Fruit fly (Drosophila melanogaster): ENCODE measurements around the gene squ.

squ gene

DNA sequence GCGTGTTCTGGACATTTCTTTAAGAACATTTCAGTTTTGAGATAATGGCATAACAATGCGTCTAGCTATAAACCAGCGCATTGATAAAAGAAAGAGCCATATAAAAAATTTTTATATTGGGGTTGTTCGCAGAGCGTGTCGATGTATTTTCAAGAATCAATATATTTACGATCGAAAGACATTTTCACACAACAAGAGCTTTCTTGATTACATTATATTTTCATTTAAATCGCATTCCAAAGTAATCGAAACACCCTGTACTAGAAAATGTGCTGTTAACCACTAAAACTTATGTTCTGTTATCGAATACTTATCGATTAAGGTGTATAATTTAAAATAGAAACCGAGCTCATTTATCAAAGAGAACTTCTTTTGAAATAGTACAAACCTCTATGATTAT, 23.9 kb downstream of the squ start (continued):
- TF ChIP-seq kay (GFP tag; optimal IDR thresholded peaks at IDR 0.05) (peak; percentile 7), pho (GFP tag; optimal IDR thresholded peaks at IDR 0.05) (peak; percentile 8), Drgx (GFP tag; IDR thresholded peaks at IDR 0.05) (no peak), CG15073 (GFP tag; optimal IDR thresholded peaks at IDR 0.05) (no peak), Lim3 (GFP tag; IDR thresholded peaks at IDR 0.05) (no peak), Stat92E (GFP tag; optimal IDR thresholded peaks at IDR 0.05) (no peak), CG4617 (GFP tag; optimal IDR thresholded peaks at IDR 0.05; ENCODE audit: borderline replicate concordance) (no peak), Side (GFP tag; optimal IDR thresholded peaks at IDR 0.05) (no peak), CG32767 (GFP tag; IDR thresholded peaks at IDR 0.05) (no peak), Rx (GFP tag; IDR thresholded peaks at IDR 0.05) (no peak), Neu2 (GFP tag; optimal IDR thresholded peaks at IDR 0.05; ENCODE audit: borderline replicate concordance) (peak; percentile 74), HLH3B (GFP tag; IDR thresholded peaks at IDR 0.05) (peak; percentile 25; the same call in 1 of the 2 replicates), CoRest (tag; optimal IDR thresholded peaks at IDR 0.05) (peak; percentile 70), CG7987 (GFP tag; optimal IDR thresholded peaks at IDR 0.05) (no peak), Hr51 (GFP tag; optimal IDR thresholded peaks at IDR 0.05) (peak in 1 of 2 experiments; percentile 28), CG14710 (tag; optimal IDR thresholded peaks at IDR 0.05) (no peak), cad (GFP tag; optimal IDR thresholded peaks at IDR 0.05) (no peak), crp (GFP tag; optimal IDR thresholded peaks at IDR 0.05) (no peak), CG18619 (GFP tag; optimal IDR thresholded peaks at IDR 0.05) (no peak), dpn (GFP tag; optimal IDR thresholded peaks at IDR 0.05) (peak; percentile 48 to 54), NC2α (GFP tag; optimal IDR thresholded peaks at IDR 0.05) (no peak), schlank (tag; optimal IDR thresholded peaks at IDR 0.05) (no peak), CG4424 (GFP tag; optimal IDR thresholded peaks at IDR 0.05) (no peak), CG10543 (GFP tag; optimal IDR thresholded peaks at IDR 0.05) (peak; percentile 70), CG16815 (GFP tag; optimal IDR thresholded peaks at IDR 0.05) (no peak), Sox102F (GFP tag; optimal IDR thresholded peaks at IDR 0.05) (no peak), CG10979 (tag; optimal IDR thresholded peaks at IDR 0.05) (no peak), Atf-2 (GFP tag; optimal IDR thresholded peaks at IDR 0.05) (no peak), CG17912 (GFP tag; optimal IDR thresholded peaks at IDR 0.05) (no peak), Scr (GFP tag; IDR thresholded peaks at IDR 0.05; ENCODE audit: partially characterized antibody) (no peak), lola (GFP tag; optimal IDR thresholded peaks at IDR 0.05) (no peak), tin (GFP tag; optimal IDR thresholded peaks at IDR 0.05) (peak; percentile 34), CG8478 (optimal IDR thresholded peaks at IDR 0.05) (no peak), Ets65A (GFP tag) (peak; percentile 94), dimm (GFP tag; IDR thresholded peaks at IDR 0.05) (no peak), D19B (GFP tag; optimal IDR thresholded peaks at IDR 0.05) (no peak), jigr1 (GFP tag; IDR thresholded peaks at IDR 0.05) (no peak), CG8290 (GFP tag; optimal IDR thresholded peaks at IDR 0.05) (no peak), CG8290 (tag; optimal IDR thresholded peaks at IDR 0.05) (peak in 1 of 2 experiments; percentile 47), Fer2 (tag; optimal IDR thresholded peaks at IDR 0.05) (no peak), dmrt99B (tag; optimal IDR thresholded peaks at IDR 0.05) (no peak), hb (GFP tag; IDR thresholded peaks at IDR 0.05; ENCODE audit: partially characterized antibody) (no peak), CG9876 (GFP tag; optimal IDR thresholded peaks at IDR 0.05) (no peak), ara (GFP tag; IDR thresholded peaks at IDR 0.05) (no peak), Dp (GFP tag; optimal IDR thresholded peaks at IDR 0.05) (peak; percentile 74), CG4854 (GFP tag; optimal IDR thresholded peaks at IDR 0.05) (peak; percentile 31), CG42726 (GFP tag; IDR thresholded peaks at IDR 0.05; ENCODE audit: partially characterized antibody) (no peak), NFAT (GFP tag; IDR thresholded peaks at IDR 0.05) (no peak), Asciz (GFP tag; optimal IDR thresholded peaks at IDR 0.05) (no peak), shn (GFP tag; optimal IDR thresholded peaks at IDR 0.05) (no peak), Sry-β (GFP tag; optimal IDR thresholded peaks at IDR 0.05) (no peak)

Data from whole organism, embryonic.